Worm (Caenorhabditis elegans) whole organism, L4 larva: ENCODE results near the gene R13D7.2.

Experiments used
- ama-1 ChIP-seq: fragments of 150-350 bp; optimal IDR thresholded peaks from 2 replicates; lab custom pipeline; 2014; ENCODE audit warnings: inconsistent platforms, mixed read lengths
- ceh-62 ChIP-seq: sonication (generic microtip); optimal IDR thresholded peaks from 2 replicates; lab custom pipeline; 2017; ENCODE audit warnings: missing biosample characterization, missing genetic modification characterization
- ctbp-1 ChIP-seq: fragments of 200-800 bp; sonication (Bioruptor generic); IDR thresholded peaks from 2 replicates; pipeline ENCODE4 v1.3.6; 2022; ENCODE audit warnings: missing genetic modification reagents, missing genetic modification characterization, missing compliant biosample characterization
- dmd-9 ChIP-seq: fragments of 200-800 bp; sonication (Bioruptor generic); IDR thresholded peaks from 2 replicates; pipeline ENCODE4 v1.3.6; 2022; ENCODE audit warnings: missing genetic modification reagents, missing genetic modification characterization, missing compliant biosample characterization
- lin-13 ChIP-seq: fragments of 150-350 bp; optimal IDR thresholded peaks from 2 replicates; lab custom pipeline; 2014; ENCODE audit warnings: missing biosample characterization, missing genetic modification reagents, missing genetic modification characterization
- lir-3 ChIP-seq: sonication (generic microtip); optimal IDR thresholded peaks from 2 replicates; lab custom pipeline; 2016; ENCODE audit warnings: mild to moderate bottlenecking, missing genetic modification characterization, missing compliant biosample characterization
- lsy-2 ChIP-seq, 2 experiments: fragments of 150-350 bp in 1 of 2; sonication (generic microtip) in 1 of 2; optimal IDR thresholded peaks; 2 replicates each; lab custom pipeline; 2014 to 2017; ENCODE audit warnings: missing biosample characterization in 2 of 2, missing genetic modification characterization in 2 of 2
- nhr-25 ChIP-seq: sonication (generic microtip); optimal IDR thresholded peaks from 2 replicates; lab custom pipeline; 2017; ENCODE audit warnings: missing genetic modification characterization, mild to moderate bottlenecking, missing compliant biosample characterization, antibody characterized with exemption, moderate library complexity, borderline replicate concordance; ENCODE audit not compliant: insufficient read depth
- nhr-76 ChIP-seq: fragments of 150-350 bp; optimal IDR thresholded peaks from 2 replicates; lab custom pipeline; 2014; ENCODE audit warnings: missing biosample characterization, missing genetic modification characterization
- pqm-1 ChIP-seq: sonication (generic microtip); optimal IDR thresholded peaks from 2 replicates; lab custom pipeline; 2017; ENCODE audit warnings: missing biosample characterization, missing genetic modification characterization
- skn-1 ChIP-seq: fragments of 150-350 bp; optimal IDR thresholded peaks from 2 replicates; lab custom pipeline; 2014; ENCODE audit warnings: missing biosample characterization, missing genetic modification characterization
- zag-1 ChIP-seq: fragments of 150-350 bp; optimal IDR thresholded peaks from 2 replicates; lab custom pipeline; 2014; ENCODE audit warnings: missing biosample characterization, missing genetic modification characterization
- zip-11 ChIP-seq: fragments of 200-800 bp; sonication (Bioruptor generic); IDR thresholded peaks from 2 replicates; pipeline ENCODE4 v1.3.6; 2022; ENCODE audit warnings: missing genetic modification characterization, missing compliant biosample characterization
- ztf-11 ChIP-seq: fragments of 150-350 bp; optimal IDR thresholded peaks from 2 replicates; lab custom pipeline; 2014; ENCODE audit warnings: missing biosample characterization, missing genetic modification characterization

DNA sequence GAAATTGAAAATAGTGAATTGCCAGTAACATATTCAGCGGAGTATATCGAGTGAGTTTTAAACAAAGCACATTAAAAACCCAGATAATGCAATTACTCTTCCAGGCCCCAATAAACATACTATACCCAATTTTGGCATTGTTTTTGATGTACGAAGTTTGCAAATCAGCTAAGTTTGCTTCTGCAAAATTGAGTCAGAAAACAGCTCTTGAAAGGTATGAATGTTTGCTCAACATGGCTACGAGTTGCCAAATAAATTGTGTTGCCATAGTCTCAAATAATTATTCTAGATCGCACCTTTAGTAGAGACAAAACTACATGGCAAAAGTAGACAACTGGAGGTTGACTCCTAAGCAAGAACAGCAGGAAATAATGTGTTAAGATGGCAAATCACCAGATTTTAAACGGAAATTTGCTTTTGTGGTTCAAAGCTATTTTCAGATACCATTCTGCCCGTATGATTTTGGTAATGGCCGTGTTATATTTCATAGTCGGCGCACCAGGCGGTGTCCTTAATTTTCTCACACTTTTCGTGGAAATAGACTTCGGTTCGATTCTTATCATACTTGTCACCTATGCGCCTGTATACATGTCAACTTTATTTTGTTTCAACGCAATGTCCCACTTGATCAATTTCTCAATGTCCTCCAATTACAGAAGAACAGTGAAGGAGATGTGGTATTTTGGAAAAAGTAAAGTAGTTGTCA lies 22.9 kb downstream of the R13D7.2 start:
- TF ChIP-seq ceh-62 (tag; lab: Kevin White, UChicago) = no peak
- no peak for TF ChIP-seq ctbp-1 (GFP tag; lab: Robert Waterston, UW)
- no peak for TF ChIP-seq skn-1 (tag; lab: Kevin White, UChicago)
- peak in 1 of 2 experiments; percentile 7 for TF ChIP-seq lsy-2 (tag; optimal IDR thresholded peaks at IDR 0.05; lab: Kevin White, UChicago)
- no peak for TF ChIP-seq dmd-9 (GFP tag; lab: Robert Waterston, UW)
- no peak for TF ChIP-seq lir-3 (tag; lab: Kevin White, UChicago)
- no peak for TF ChIP-seq nhr-76
- no peak for TF ChIP-seq pqm-1
- no peak for TF ChIP-seq zag-1 (tag; lab: Kevin White, UChicago)
- no peak for TF ChIP-seq ztf-11 (tag; lab: Kevin White, UChicago)
- TF ChIP-seq zip-11 (GFP tag; lab: Robert Waterston, UW) = no peak
- no peak for TF ChIP-seq lin-13 (GFP tag; lab: Kevin White, UChicago)
- no peak for TF ChIP-seq nhr-25 (tag; lab: Kevin White, UChicago)
- TF ChIP-seq ama-1 (lab: Kevin White, UChicago) = peak; percentile 73
